Fruit fly (Drosophila melanogaster) whole organism, embryonic: Measurements from ENCODE around the gene ZnT86D.

Source experiments
- Aef1 ChIP-seq: fragments of 200-800 bp; sonication (Bioruptor generic); IDR thresholded peaks from 3 replicates; pipeline ENCODE4 v1.3.6; 2022; ENCODE audit warnings: missing biosample characterization, missing genetic modification characterization
- Awh ChIP-seq: fragments of 200-800 bp; sonication (Bioruptor generic); IDR thresholded peaks from 2 replicates; pipeline ENCODE4, ENCODE4 v1.3.6; 2022; ENCODE audit warnings: missing biosample characterization, missing genetic modification characterization
- Bteb2 ChIP-seq: fragments of 200-800 bp; sonication (Bioruptor generic); optimal IDR thresholded peaks from 2 replicates; lab custom pipeline; 2016; ENCODE audit warnings: missing biosample characterization, missing genetic modification characterization
- CG12104 ChIP-seq: fragments of 200-800 bp; sonication (Bioruptor generic); optimal IDR thresholded peaks from 3 replicates; lab custom pipeline; 2016; ENCODE audit warnings: missing biosample characterization, missing genetic modification characterization
- CG12236 ChIP-seq: fragments of 200-800 bp; sonication (Bioruptor generic); optimal IDR thresholded peaks from 2 replicates; lab custom pipeline; 2016; ENCODE audit warnings: missing biosample characterization, missing genetic modification characterization
- CG1529 ChIP-seq: fragments of 200-800 bp; sonication (Bioruptor generic); optimal IDR thresholded peaks from 3 replicates; lab custom pipeline; 2018; ENCODE audit warnings: missing biosample characterization, missing genetic modification characterization
- CG15601 ChIP-seq: fragments of 200-800 bp; sonication (Bioruptor generic); optimal IDR thresholded peaks from 3 replicates; lab custom pipeline; 2019; ENCODE audit warnings: missing biosample characterization, mild to moderate bottlenecking, missing genetic modification characterization, moderate library complexity
- CG16813 ChIP-seq: fragments of 200-800 bp; sonication (Bioruptor generic); IDR thresholded peaks from 3 replicates; pipeline ENCODE4 v1.3.6; 2022; ENCODE audit warnings: missing biosample characterization, missing genetic modification characterization; ENCODE audit not compliant: partially characterized antibody
- CG18262 ChIP-seq: fragments of 200-800 bp; optimal IDR thresholded peaks from 3 replicates; lab custom pipeline; 2019; ENCODE audit warnings: missing biosample characterization, mild to moderate bottlenecking, missing genetic modification characterization, moderate library complexity
- CG18476 ChIP-seq: fragments of 200-800 bp; sonication (Bioruptor generic); optimal IDR thresholded peaks from 2 replicates; lab custom pipeline; 2016; ENCODE audit warnings: missing biosample characterization, mild to moderate bottlenecking, missing genetic modification characterization
- CG18619 ChIP-seq: fragments of 200-800 bp; sonication (Bioruptor generic); optimal IDR thresholded peaks from 3 replicates; lab custom pipeline; 2017; ENCODE audit warnings: missing biosample characterization, mild to moderate bottlenecking, missing genetic modification characterization
- CG2120 ChIP-seq: fragments of 200-800 bp; sonication (Bioruptor generic); optimal IDR thresholded peaks from 3 replicates; lab custom pipeline; 2016; ENCODE audit warnings: missing biosample characterization, missing genetic modification characterization
- CG30431 ChIP-seq: fragments of 200-800 bp; sonication (Bioruptor generic); optimal IDR thresholded peaks from 2 replicates; lab custom pipeline; 2017; ENCODE audit warnings: missing biosample characterization, missing genetic modification characterization
- CG32532 ChIP-seq: fragments of 200-800 bp; sonication (Bioruptor generic); IDR thresholded peaks from 2 replicates; pipeline ENCODE4 v1.3.6; 2022; ENCODE audit warnings: missing biosample characterization, missing genetic modification characterization
- CG3281 ChIP-seq: fragments of 200-800 bp; sonication (Bioruptor generic); optimal IDR thresholded peaks from 3 replicates; lab custom pipeline; 2017; ENCODE audit warnings: missing biosample characterization, mild to moderate bottlenecking, missing genetic modification characterization
- CG33557 ChIP-seq: fragments of 200-800 bp; sonication (Bioruptor generic); optimal IDR thresholded peaks from 2 replicates; lab custom pipeline; 2019; ENCODE audit warnings: missing biosample characterization, mild to moderate bottlenecking, missing genetic modification characterization, moderate library complexity
- CG4404 ChIP-seq: fragments of 200-800 bp; sonication (Bioruptor generic); IDR thresholded peaks from 2 replicates; pipeline ENCODE4 v1.3.6; 2022; ENCODE audit warnings: missing biosample characterization, missing genetic modification characterization
- CG7987 ChIP-seq: fragments of 200-800 bp; sonication (Bioruptor generic); optimal IDR thresholded peaks from 2 replicates; lab custom pipeline; 2018; ENCODE audit warnings: missing biosample characterization, mild to moderate bottlenecking, missing genetic modification characterization, moderate library complexity
- CG9215 ChIP-seq: fragments of 200-800 bp; sonication (Bioruptor generic); IDR thresholded peaks from 2 replicates; pipeline ENCODE4 v1.3.6; 2022; ENCODE audit warnings: missing biosample characterization, missing genetic modification characterization
- CG9437 ChIP-seq: fragments of 200-800 bp; sonication (Bioruptor generic); optimal IDR thresholded peaks from 2 replicates; lab custom pipeline; 2018; ENCODE audit warnings: missing biosample characterization, mild to moderate bottlenecking, missing genetic modification characterization
- CoRest ChIP-seq: fragments of 200-800 bp; sonication (Bioruptor generic); optimal IDR thresholded peaks from 3 replicates; lab custom pipeline; 2018; ENCODE audit warnings: missing biosample characterization, mild to moderate bottlenecking, missing genetic modification characterization, moderate library complexity
- D ChIP-seq, 2 experiments: fragments of 200-800 bp in 1 of 2; fragments of >200 bp in 1 of 2; sonication (Bioruptor generic) in 1 of 2; optimal IDR thresholded peaks; 2 replicates in 1 of 2; 3 replicates in 1 of 2; lab custom pipeline; 2017; ENCODE audit warnings: mild to moderate bottlenecking in 1 of 2, missing biosample characterization in 1 of 2, missing genetic modification characterization in 1 of 2, missing genetic modification reagents in 1 of 2
- D19A ChIP-seq: fragments of 200-800 bp; optimal IDR thresholded peaks from 3 replicates; lab custom pipeline; 2019; ENCODE audit warnings: missing biosample characterization, mild to moderate bottlenecking, missing genetic modification characterization, moderate library complexity
- Dek ChIP-seq: fragments of 200-800 bp; sonication (Bioruptor generic); optimal IDR thresholded peaks from 3 replicates; lab custom pipeline; 2019; ENCODE audit warnings: missing biosample characterization, mild to moderate bottlenecking, missing genetic modification characterization, moderate library complexity
- Dll ChIP-seq: fragments of 200-800 bp; sonication (Bioruptor generic); IDR thresholded peaks from 4 replicates; pipeline ENCODE4 v1.3.6; 2022; ENCODE audit warnings: missing biosample characterization, missing genetic modification characterization; ENCODE audit not compliant: partially characterized antibody
- Mrtf ChIP-seq: fragments of 200-800 bp; sonication (Bioruptor generic); IDR thresholded peaks from 3 replicates; pipeline ENCODE4 v1.3.6; 2022; ENCODE audit warnings: missing biosample characterization, missing genetic modification characterization
- NfI ChIP-seq: fragments of 200-800 bp; sonication (Bioruptor generic); optimal IDR thresholded peaks from 3 replicates; lab custom pipeline; 2018; ENCODE audit warnings: missing biosample characterization, mild to moderate bottlenecking, missing genetic modification characterization, moderate library complexity
- Sox102F ChIP-seq: fragments of 200-800 bp; sonication (Bioruptor generic); optimal IDR thresholded peaks from 2 replicates; lab custom pipeline; 2018; ENCODE audit warnings: missing biosample characterization, mild to moderate bottlenecking, missing genetic modification characterization, moderate library complexity
- TFAM ChIP-seq: fragments of 200-800 bp; sonication (Bioruptor generic); optimal IDR thresholded peaks from 2 replicates; lab custom pipeline; 2017; ENCODE audit warnings: missing biosample characterization, missing genetic modification characterization, inconsistent platforms
- Tbp ChIP-seq: fragments of >200 bp; optimal IDR thresholded peaks from 2 replicates; lab custom pipeline; 2018; ENCODE audit warnings: missing biosample characterization, missing genetic modification characterization
- Xrp1 ChIP-seq: fragments of 200-800 bp; sonication (Bioruptor generic); IDR thresholded peaks from 2 replicates; pipeline ENCODE4 v1.3.6; 2022; ENCODE audit warnings: missing biosample characterization, missing genetic modification characterization
- ase ChIP-seq: fragments of 200-800 bp; sonication (Bioruptor generic); IDR thresholded peaks from 3 replicates; pipeline ENCODE4 v1.3.6; 2022; ENCODE audit warnings: missing biosample characterization, missing genetic modification characterization
- bab2 ChIP-seq: fragments of 200-800 bp; sonication (Bioruptor generic); optimal IDR thresholded peaks from 2 replicates; lab custom pipeline; 2016; ENCODE audit warnings: missing biosample characterization, missing genetic modification characterization
- br ChIP-seq: fragments of >200 bp; optimal IDR thresholded peaks from 2 replicates; lab custom pipeline; 2017
- corto ChIP-seq: fragments of 200-800 bp; sonication (Bioruptor generic); optimal IDR thresholded peaks from 2 replicates; lab custom pipeline; 2016; ENCODE audit warnings: missing biosample characterization, mild to moderate bottlenecking, missing genetic modification characterization, moderate library complexity
- gce ChIP-seq: fragments of 200-800 bp; sonication (Bioruptor generic); IDR thresholded peaks from 3 replicates; pipeline ENCODE4 v1.3.6; 2022; ENCODE audit warnings: missing biosample characterization, missing genetic modification characterization
- hkb ChIP-seq, 2 experiments: fragments of 200-800 bp in 1 of 2; fragments of >200 bp in 1 of 2; sonication (Bioruptor generic) in 1 of 2; IDR thresholded peaks in 1 of 2; optimal IDR thresholded peaks in 1 of 2; 2 replicates each; pipeline versions ENCODE4 v1.3.6 to Lab custom; 2017 to 2022; ENCODE audit warnings: missing biosample characterization in 1 of 2, missing genetic modification characterization in 1 of 2
- kah ChIP-seq: fragments of 200-800 bp; sonication (Bioruptor generic); optimal IDR thresholded peaks from 2 replicates; lab custom pipeline; 2018; ENCODE audit warnings: missing biosample characterization, mild to moderate bottlenecking, missing genetic modification characterization
- lmd ChIP-seq: fragments of 200-800 bp; sonication (Bioruptor generic); IDR thresholded peaks from 2 replicates; pipeline ENCODE4 v1.3.6; 2022; ENCODE audit warnings: missing biosample characterization, missing genetic modification characterization
- mirr ChIP-seq: fragments of 200-800 bp; sonication (Bioruptor generic); optimal IDR thresholded peaks from 3 replicates; lab custom pipeline; 2018; ENCODE audit warnings: missing biosample characterization, mild to moderate bottlenecking, missing genetic modification characterization
- oc ChIP-seq: fragments of 200-800 bp; sonication (Bioruptor generic); optimal IDR thresholded peaks from 2 replicates; lab custom pipeline; 2018; ENCODE audit warnings: missing biosample characterization, mild to moderate bottlenecking, missing genetic modification characterization, moderate library complexity
- pb ChIP-seq: fragments of 200-800 bp; sonication (Bioruptor generic); optimal IDR thresholded peaks from 3 replicates; lab custom pipeline; 2016; ENCODE audit warnings: missing biosample characterization, missing genetic modification characterization
- pho ChIP-seq: fragments of 200-800 bp; sonication (Bioruptor generic); optimal IDR thresholded peaks from 2 replicates; lab custom pipeline; 2016; ENCODE audit warnings: missing biosample characterization, missing genetic modification characterization
- sens ChIP-seq: fragments of 200-800 bp; sonication (Bioruptor generic); peaks from one replicate; lab custom pipeline; 2016; ENCODE audit warnings: missing biosample characterization, missing genetic modification characterization
- sna ChIP-seq: fragments of 200-800 bp; sonication (Bioruptor generic); IDR thresholded peaks from 2 replicates; pipeline ENCODE4 v1.3.6; 2022; ENCODE audit warnings: missing biosample characterization, missing genetic modification characterization; ENCODE audit not compliant: partially characterized antibody
- stwl ChIP-seq: fragments of 200-800 bp; sonication (Bioruptor generic); optimal IDR thresholded peaks from 3 replicates; lab custom pipeline; 2018; ENCODE audit warnings: missing biosample characterization, mild to moderate bottlenecking, missing genetic modification characterization, moderate library complexity
- toy ChIP-seq: fragments of 200-800 bp; sonication (Bioruptor generic); IDR thresholded peaks from 2 replicates; pipeline ENCODE4 v1.3.6; 2022; ENCODE audit warnings: missing biosample characterization, missing genetic modification characterization
- tup ChIP-seq: fragments of 200-800 bp; sonication (Bioruptor generic); optimal IDR thresholded peaks from 2 replicates; lab custom pipeline; 2016; ENCODE audit warnings: missing biosample characterization, mild to moderate bottlenecking, missing genetic modification characterization, moderate library complexity
- zen2 ChIP-seq: fragments of 200-800 bp; sonication (Bioruptor generic); IDR thresholded peaks from 3 replicates; pipeline ENCODE4 v1.3.6; 2022; ENCODE audit warnings: missing biosample characterization, missing genetic modification characterization; ENCODE audit not compliant: partially characterized antibody

Gene ZnT86D

DNA sequence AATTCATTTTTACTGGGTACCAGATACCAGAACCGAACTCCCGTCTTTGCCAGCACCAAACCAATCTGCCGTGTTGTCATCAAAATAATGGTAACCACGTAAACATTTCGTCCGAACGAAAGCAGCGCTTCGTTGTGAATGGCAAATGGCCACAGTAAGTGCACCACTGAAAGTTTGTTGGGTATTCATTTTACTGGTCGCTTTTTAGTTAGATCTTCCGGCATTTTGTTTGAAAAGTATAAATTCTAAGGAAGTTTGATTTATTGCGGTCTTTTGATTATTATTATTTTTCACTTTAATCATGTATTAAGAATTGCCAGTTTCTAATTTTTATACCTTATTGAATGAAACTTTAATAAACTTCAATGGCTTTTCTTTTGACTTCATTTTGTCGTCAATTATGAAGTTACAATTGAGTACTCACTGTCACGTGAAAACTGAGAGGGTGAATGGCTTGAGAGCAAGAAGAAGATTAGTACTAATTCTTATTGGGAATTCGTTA lies at the start of gene ZnT86D:
Gene ZnT86D (minus strand): TSS at position 91 of the 502 bp plus-strand sequence.
- TF ChIP-seq CG9437 (GFP tag; lab: Kevin White, UChicago) = peak; percentile 60
- TF ChIP-seq corto = no peak
- peak; percentile 30; the same call in 1 of the 2 replicates for TF ChIP-seq Xrp1 (GFP tag; lab: Robert Waterston, UW)
- no peak for TF ChIP-seq TFAM (GFP tag; lab: Kevin White, UChicago)
- peak; percentile 67 for TF ChIP-seq NfI
- TF ChIP-seq br = no peak
- no peak for TF ChIP-seq CG30431
- TF ChIP-seq CG7987 (GFP tag; lab: Kevin White, UChicago) = peak; percentile 4
- TF ChIP-seq Aef1 (GFP tag; lab: Robert Waterston, UW) = peak; percentile 49; the same call in 2 of the 3 replicates
- TF ChIP-seq CG2120 (GFP tag; lab: Kevin White, UChicago) = peak; percentile 88
- peak; percentile 56; the same call in 1 of the 2 replicates for TF ChIP-seq lmd
- TF ChIP-seq Bteb2 = peak; percentile 50
- peak; percentile 58 for TF ChIP-seq Sox102F
- peak; percentile 68 for TF ChIP-seq CG32532 (GFP tag; lab: Robert Waterston, UW)
- no peak for TF ChIP-seq zen2
- TF ChIP-seq CG18262 (tag; lab: Kevin White, UChicago) = peak; percentile 69
- TF ChIP-seq sna (GFP tag; lab: Robert Waterston, UW) = no peak
- TF ChIP-seq CG12104 (GFP tag; lab: Kevin White, UChicago) = peak; percentile 20
- peak; percentile 60; the same call in 2 of the 3 replicates for TF ChIP-seq Mrtf (GFP tag; lab: Robert Waterston, UW)
- TF ChIP-seq toy (GFP tag; lab: Robert Waterston, UW) = no peak
- peak; percentile 49 for TF ChIP-seq bab2
- no peak for TF ChIP-seq CG12236 (GFP tag; lab: Kevin White, UChicago)
- peak; percentile 90 for TF ChIP-seq sens (GFP tag; lab: Kevin White, UChicago)
- peak; percentile 79 for TF ChIP-seq pho (GFP tag; lab: Kevin White, UChicago)
- peak; percentile 72 for TF ChIP-seq Dek
- TF ChIP-seq Dll (GFP tag; lab: Robert Waterston, UW) = no peak
- TF ChIP-seq ase (GFP tag; lab: Robert Waterston, UW) = no peak
- TF ChIP-seq D (optimal IDR thresholded peaks at IDR 0.05; lab: Kevin White, UChicago) = no peak
- peak; percentile 12 for TF ChIP-seq D (GFP tag; optimal IDR thresholded peaks at IDR 0.05; lab: Kevin White, UChicago)
- no peak for TF ChIP-seq hkb (optimal IDR thresholded peaks at IDR 0.05; lab: Kevin White, UChicago)
- 0 out of 2 replicates have a peak, but pooled peaks have one; percentile 6 for TF ChIP-seq hkb (GFP tag; IDR thresholded peaks at IDR 0.05; lab: Robert Waterston, UW)
- TF ChIP-seq tup (GFP tag; lab: Kevin White, UChicago) = no peak
- peak; percentile 73 for TF ChIP-seq CG9215 (GFP tag; lab: Robert Waterston, UW)
- TF ChIP-seq CG16813 (GFP tag; lab: Robert Waterston, UW) = no peak
- peak; percentile 61 for TF ChIP-seq CG4404 (GFP tag; lab: Robert Waterston, UW)
- TF ChIP-seq CG18476 (GFP tag; lab: Kevin White, UChicago) = peak; percentile 51
- TF ChIP-seq CG1529 (GFP tag; lab: Kevin White, UChicago) = peak; percentile 20
- no peak for TF ChIP-seq Awh (GFP tag; lab: Robert Waterston, UW)
- peak; percentile 66 for TF ChIP-seq CG15601 (tag; lab: Kevin White, UChicago)
- TF ChIP-seq oc (tag; lab: Kevin White, UChicago) = no peak
- no peak for TF ChIP-seq gce (GFP tag; lab: Robert Waterston, UW)
- peak; percentile 48 for TF ChIP-seq pb
- TF ChIP-seq CG18619 (GFP tag; lab: Kevin White, UChicago) = peak; percentile 62
- TF ChIP-seq CG3281 (GFP tag; lab: Kevin White, UChicago) = peak; percentile 66
- TF ChIP-seq mirr (GFP tag; lab: Kevin White, UChicago) = peak; percentile 10
- peak; percentile 76 for TF ChIP-seq CoRest (tag; lab: Kevin White, UChicago)
- no peak for TF ChIP-seq Tbp (GFP tag; lab: Kevin White, UChicago)
- TF ChIP-seq kah (GFP tag; lab: Kevin White, UChicago) = peak; percentile 11
- peak; percentile 60 for TF ChIP-seq D19A (tag; lab: Kevin White, UChicago)
- TF ChIP-seq CG33557 = peak; percentile 55
- peak; percentile 58 for TF ChIP-seq stwl (tag; lab: Kevin White, UChicago)
